Worm (Caenorhabditis elegans): ENCODE results near the gene hpo-40.

DNA sequence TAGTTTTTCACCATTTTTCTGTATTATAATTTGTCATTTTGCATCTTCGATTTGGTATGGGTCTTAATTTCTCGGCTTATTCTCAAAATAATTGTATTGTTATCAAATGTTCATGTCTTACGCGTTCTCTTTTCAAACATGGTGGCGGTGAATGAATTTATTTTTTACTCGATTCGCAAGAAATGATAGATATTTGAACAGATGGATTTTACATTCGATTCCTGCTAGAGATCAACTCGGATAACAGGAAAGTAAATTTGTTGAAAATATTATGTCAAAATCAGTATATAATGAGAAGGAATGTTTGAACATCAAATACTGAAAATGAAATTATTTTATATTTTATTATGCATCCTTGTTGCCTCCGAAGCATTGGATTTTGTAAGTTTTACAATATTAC is 29.7 kb upstream of the hpo-40 start, which contains the start of gene ZK856.4:
- TF ChIP-seq pqm-1 (tag; optimal IDR thresholded peaks at IDR 0.05) (no peak), unc-62 (GFP tag; optimal IDR thresholded peaks at IDR 0.05) (no peak), fkh-8 (tag; optimal IDR thresholded peaks at IDR 0.05) (no peak)
